Fruit fly (Drosophila melanogaster) whole organism, prepupa: ENCODE measurements around the gene Lsd-1.

Experiments used
- Blimp-1 ChIP-seq: fragments of 200-800 bp; sonication (Bioruptor generic); optimal IDR thresholded peaks from 3 replicates; lab custom pipeline; 2017; ENCODE audit warnings: missing biosample characterization, missing genetic modification characterization, mild to moderate bottlenecking, moderate library complexity, missing genetic modification reagents
- CG10631 ChIP-seq: fragments of 200-800 bp; sonication (Bioruptor generic); optimal IDR thresholded peaks from 2 replicates; lab custom pipeline; 2016; ENCODE audit warnings: missing biosample characterization, missing genetic modification characterization
- CG10669 ChIP-seq: fragments of 200-800 bp; sonication (Bioruptor generic); optimal IDR thresholded peaks from 3 replicates; lab custom pipeline; 2018; ENCODE audit warnings: missing biosample characterization, mild to moderate bottlenecking, missing genetic modification characterization, moderate library complexity
- CG11294 ChIP-seq: fragments of 200-800 bp; sonication (Bioruptor generic); IDR thresholded peaks from 2 replicates; pipeline ENCODE4 v1.3.6; 2022; ENCODE audit warnings: missing biosample characterization, missing genetic modification characterization
- CG11902 ChIP-seq: fragments of 200-800 bp; sonication (Bioruptor generic); optimal IDR thresholded peaks from 3 replicates; lab custom pipeline; 2016; ENCODE audit warnings: missing biosample characterization, missing genetic modification characterization
- CG16779 ChIP-seq: fragments of 200-800 bp; sonication (Bioruptor generic); optimal IDR thresholded peaks from 3 replicates; lab custom pipeline; 2017; ENCODE audit warnings: missing biosample characterization, mild to moderate bottlenecking, missing genetic modification characterization
- CG32006 ChIP-seq: fragments of 200-800 bp; sonication (Bioruptor generic); optimal IDR thresholded peaks from 3 replicates; lab custom pipeline; 2017; ENCODE audit warnings: missing biosample characterization, mild to moderate bottlenecking, missing genetic modification characterization
- CG3919 ChIP-seq: fragments of 200-800 bp; sonication (Bioruptor generic); optimal IDR thresholded peaks from 3 replicates; lab custom pipeline; 2016; ENCODE audit warnings: missing biosample characterization, missing genetic modification characterization
- CG6808 ChIP-seq: fragments of 200-800 bp; sonication (Bioruptor generic); optimal IDR thresholded peaks from 3 replicates; lab custom pipeline; 2017; ENCODE audit warnings: missing biosample characterization, missing genetic modification characterization, mild to moderate bottlenecking, moderate library complexity, missing genetic modification reagents
- CG6854 ChIP-seq: fragments of 200-800 bp; sonication (Bioruptor generic); optimal IDR thresholded peaks from 2 replicates; lab custom pipeline; 2017; ENCODE audit warnings: missing biosample characterization, mild to moderate bottlenecking, missing genetic modification characterization
- CG7368 ChIP-seq: fragments of 200-800 bp; sonication (Bioruptor generic); optimal IDR thresholded peaks from 3 replicates; lab custom pipeline; 2016; ENCODE audit warnings: missing biosample characterization, missing genetic modification characterization
- CG8119 ChIP-seq: fragments of 200-800 bp; sonication (Bioruptor generic); IDR thresholded peaks from 3 replicates; pipeline ENCODE4 v1.3.6; 2022; ENCODE audit warnings: missing biosample characterization, missing genetic modification characterization
- Eip75B ChIP-seq: fragments of 200-800 bp; sonication (Bioruptor generic); optimal IDR thresholded peaks from 3 replicates; lab custom pipeline; 2016; ENCODE audit warnings: missing biosample characterization, missing genetic modification characterization
- Eip78C ChIP-seq: fragments of 200-800 bp; sonication (Bioruptor generic); peaks from one replicate; lab custom pipeline; 2016; ENCODE audit warnings: missing biosample characterization, missing genetic modification characterization
- Eip93F ChIP-seq: fragments of 200-800 bp; sonication (Bioruptor generic); optimal IDR thresholded peaks from 2 replicates; lab custom pipeline; 2016; ENCODE audit warnings: missing biosample characterization, mild to moderate bottlenecking, missing genetic modification characterization
- Ets21C ChIP-seq: fragments of 200-800 bp; sonication (Bioruptor generic); optimal IDR thresholded peaks from 3 replicates; lab custom pipeline; 2016; ENCODE audit warnings: missing biosample characterization, missing genetic modification characterization
- Ets96B ChIP-seq: fragments of 200-800 bp; optimal IDR thresholded peaks from 2 replicates; lab custom pipeline; 2019; ENCODE audit warnings: missing biosample characterization, mild to moderate bottlenecking, missing genetic modification characterization, moderate library complexity
- Hr38 ChIP-seq: sonication (Bioruptor generic); optimal IDR thresholded peaks from 2 replicates; lab custom pipeline; 2016; ENCODE audit warnings: missing biosample characterization, missing genetic modification characterization
- Hr39 ChIP-seq: fragments of 200-800 bp; sonication (Bioruptor generic); optimal IDR thresholded peaks from 2 replicates; lab custom pipeline; 2016; ENCODE audit warnings: missing biosample characterization, missing genetic modification characterization
- Met ChIP-seq: fragments of 200-800 bp; sonication (Bioruptor generic); optimal IDR thresholded peaks from 3 replicates; lab custom pipeline; 2016; ENCODE audit warnings: missing biosample characterization, missing genetic modification characterization
- OdsH ChIP-seq: fragments of 200-800 bp; sonication (Bioruptor generic); optimal IDR thresholded peaks from 3 replicates; lab custom pipeline; 2016; ENCODE audit warnings: missing biosample characterization, missing genetic modification characterization
- Smox ChIP-seq: fragments of 200-800 bp; sonication (Bioruptor generic); optimal IDR thresholded peaks from 3 replicates; lab custom pipeline; 2016; ENCODE audit warnings: missing biosample characterization, missing genetic modification characterization
- Sox14 ChIP-seq: fragments of 200-800 bp; sonication (Bioruptor generic); optimal IDR thresholded peaks from 3 replicates; lab custom pipeline; 2016; ENCODE audit warnings: missing biosample characterization, missing genetic modification characterization
- Sox15 ChIP-seq: fragments of 200-800 bp; sonication (Bioruptor generic); optimal IDR thresholded peaks from 3 replicates; lab custom pipeline; 2016; ENCODE audit warnings: missing biosample characterization, missing genetic modification characterization
- achi ChIP-seq: fragments of 200-800 bp; sonication (Bioruptor generic); optimal IDR thresholded peaks from 3 replicates; lab custom pipeline; 2016; ENCODE audit warnings: missing biosample characterization, missing genetic modification characterization
- acj6 ChIP-seq: fragments of 200-800 bp; sonication (Bioruptor generic); optimal IDR thresholded peaks from 3 replicates; lab custom pipeline; 2016; ENCODE audit warnings: missing biosample characterization, missing genetic modification characterization
- cyc ChIP-seq: fragments of 200-800 bp; sonication (Bioruptor generic); optimal IDR thresholded peaks from 3 replicates; lab custom pipeline; 2016; ENCODE audit warnings: missing biosample characterization, missing genetic modification characterization
- dac ChIP-seq: fragments of 200-800 bp; sonication (Bioruptor generic); optimal IDR thresholded peaks from 2 replicates; lab custom pipeline; 2017; ENCODE audit warnings: missing biosample characterization, mild to moderate bottlenecking, missing genetic modification characterization
- dsx ChIP-seq: fragments of 200-800 bp; optimal IDR thresholded peaks from 3 replicates; lab custom pipeline; 2019; ENCODE audit warnings: missing biosample characterization, mild to moderate bottlenecking, missing genetic modification characterization, moderate library complexity; ENCODE audit not compliant: poor library complexity, severe bottlenecking
- eg ChIP-seq: fragments of 200-800 bp; sonication (Bioruptor generic); IDR thresholded peaks from 3 replicates; pipeline ENCODE4 v1.3.6; 2022; ENCODE audit warnings: missing biosample characterization, missing genetic modification characterization
- esn ChIP-seq: fragments of 200-800 bp; sonication (Bioruptor generic); optimal IDR thresholded peaks from 2 replicates; lab custom pipeline; 2016; ENCODE audit warnings: missing biosample characterization, mild to moderate bottlenecking, missing genetic modification characterization, moderate library complexity
- fd59A ChIP-seq: fragments of 200-800 bp; sonication (Bioruptor generic); optimal IDR thresholded peaks from 2 replicates; lab custom pipeline; 2017; ENCODE audit warnings: missing biosample characterization, mild to moderate bottlenecking, missing genetic modification characterization, missing genetic modification reagents
- fkh ChIP-seq: fragments of 200-800 bp; sonication (Bioruptor generic); optimal IDR thresholded peaks from 3 replicates; lab custom pipeline; 2017; ENCODE audit warnings: missing biosample characterization, mild to moderate bottlenecking, missing genetic modification characterization, moderate library complexity
- pdm3 ChIP-seq: fragments of 200-800 bp; sonication (Bioruptor generic); optimal IDR thresholded peaks from 3 replicates; lab custom pipeline; 2016; ENCODE audit warnings: missing biosample characterization, missing genetic modification characterization
- spab ChIP-seq: fragments of 200-800 bp; sonication (Bioruptor generic); optimal IDR thresholded peaks from 2 replicates; lab custom pipeline; 2017; ENCODE audit warnings: missing biosample characterization, mild to moderate bottlenecking, missing genetic modification characterization, missing genetic modification reagents
- ss ChIP-seq, 2 experiments: fragments of 200-800 bp; sonication (Bioruptor generic); optimal IDR thresholded peaks; 2 replicates in 1 of 2; 3 replicates in 1 of 2; lab custom pipeline; 2017 to 2018; ENCODE audit warnings: mild to moderate bottlenecking in 2 of 2, missing biosample characterization in 2 of 2, missing genetic modification characterization in 2 of 2, moderate library complexity in 1 of 2
- svp ChIP-seq: fragments of 200-800 bp; sonication (Bioruptor generic); peaks from one replicate; lab custom pipeline; 2016; ENCODE audit warnings: missing biosample characterization, missing genetic modification characterization
- topi ChIP-seq: fragments of 200-800 bp; sonication (Bioruptor generic); optimal IDR thresholded peaks from 3 replicates; lab custom pipeline; 2016; ENCODE audit warnings: missing biosample characterization, missing genetic modification characterization
- vri ChIP-seq: fragments of 200-800 bp; sonication (Bioruptor generic); optimal IDR thresholded peaks from 3 replicates; lab custom pipeline; 2016; ENCODE audit warnings: missing biosample characterization, mild to moderate bottlenecking, missing genetic modification characterization

The Lsd-1 gene

dm6 chr3R:23729632-23730471, 33.8 kb upstream of the Lsd-1 start (continued):
- TF ChIP-seq pdm3 (GFP tag; lab: Kevin White, UChicago) (no peak), Hr39 (no peak), fkh (GFP tag; lab: Kevin White, UChicago) (peak; percentile 16), CG6808 (GFP tag; lab: Kevin White, UChicago) (peak; percentile 63), OdsH (no peak), spab (GFP tag; lab: Kevin White, UChicago) (peak; percentile 15), Eip93F (GFP tag; lab: Kevin White, UChicago) (peak; percentile 61), CG11294 (no peak), CG10631 (no peak), ss (GFP tag; optimal IDR thresholded peaks at IDR 0.05; lab: Kevin White, UChicago) (peak; percentile 59 to 67), CG7368 (GFP tag; lab: Kevin White, UChicago) (no peak), Hr38 (GFP tag; lab: Kevin White, UChicago) (no peak), acj6 (GFP tag; lab: Kevin White, UChicago) (no peak), CG8119 (peak; percentile 37; the same call in 2 of the 3 replicates), fd59A (GFP tag; lab: Kevin White, UChicago) (no peak), CG10669 (GFP tag; lab: Kevin White, UChicago) (no peak), esn (GFP tag; lab: Kevin White, UChicago) (peak; percentile 14), Smox (GFP tag; lab: Kevin White, UChicago) (no peak), Ets21C (GFP tag; lab: Kevin White, UChicago) (no peak), CG16779 (tag; lab: Kevin White, UChicago) (peak; percentile 41), Eip78C (GFP tag; lab: Kevin White, UChicago) (peak; percentile 84)

dm6 chr3R:23730472-23730801, 33.2 kb upstream of the Lsd-1 start:
- TF ChIP-seq topi (GFP tag; lab: Kevin White, UChicago): no peak
- TF ChIP-seq CG32006 (GFP tag; lab: Kevin White, UChicago): no peak
- TF ChIP-seq svp: peak; percentile 74
- no peak for TF ChIP-seq cyc (GFP tag; lab: Kevin White, UChicago)
- TF ChIP-seq CG11902: no peak

DNA sequence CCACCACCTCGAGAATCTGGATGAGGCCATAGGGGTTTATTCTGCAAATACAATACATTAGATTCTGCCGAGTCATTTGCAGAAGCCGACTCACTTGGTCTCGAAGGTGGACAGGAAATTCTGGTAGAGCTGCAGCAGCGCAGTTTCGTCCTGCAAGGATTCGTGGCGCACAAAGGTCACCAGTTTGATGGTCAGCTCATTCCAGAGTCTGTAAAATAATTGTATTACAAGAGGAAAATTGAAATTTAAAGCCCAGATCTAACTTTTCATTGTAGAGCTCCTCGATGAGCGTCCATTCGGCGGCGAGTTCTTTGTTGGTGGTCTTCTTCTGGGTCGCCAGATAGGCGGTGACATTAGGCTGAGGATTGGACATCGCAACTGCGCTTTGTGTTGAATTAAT, 31.1 kb upstream of the Lsd-1 start:
- no peak for TF ChIP-seq esn (GFP tag; lab: Kevin White, UChicago)
- no peak for TF ChIP-seq Hr39
- TF ChIP-seq vri: no peak
- no peak for TF ChIP-seq ss (GFP tag; optimal IDR thresholded peaks at IDR 0.05; lab: Kevin White, UChicago)
- TF ChIP-seq Sox15 (GFP tag; lab: Kevin White, UChicago): no peak
- no peak for TF ChIP-seq Met (GFP tag; lab: Kevin White, UChicago)
- TF ChIP-seq Ets96B: no peak
- no peak for TF ChIP-seq CG32006 (GFP tag; lab: Kevin White, UChicago)
- no peak for TF ChIP-seq CG7368 (GFP tag; lab: Kevin White, UChicago)
- no peak for TF ChIP-seq CG10669 (GFP tag; lab: Kevin White, UChicago)
- TF ChIP-seq Blimp-1 (GFP tag; lab: Kevin White, UChicago): no peak
- TF ChIP-seq dac (GFP tag; lab: Kevin White, UChicago): no peak
- no peak for TF ChIP-seq OdsH
- TF ChIP-seq achi: no peak

DNA sequence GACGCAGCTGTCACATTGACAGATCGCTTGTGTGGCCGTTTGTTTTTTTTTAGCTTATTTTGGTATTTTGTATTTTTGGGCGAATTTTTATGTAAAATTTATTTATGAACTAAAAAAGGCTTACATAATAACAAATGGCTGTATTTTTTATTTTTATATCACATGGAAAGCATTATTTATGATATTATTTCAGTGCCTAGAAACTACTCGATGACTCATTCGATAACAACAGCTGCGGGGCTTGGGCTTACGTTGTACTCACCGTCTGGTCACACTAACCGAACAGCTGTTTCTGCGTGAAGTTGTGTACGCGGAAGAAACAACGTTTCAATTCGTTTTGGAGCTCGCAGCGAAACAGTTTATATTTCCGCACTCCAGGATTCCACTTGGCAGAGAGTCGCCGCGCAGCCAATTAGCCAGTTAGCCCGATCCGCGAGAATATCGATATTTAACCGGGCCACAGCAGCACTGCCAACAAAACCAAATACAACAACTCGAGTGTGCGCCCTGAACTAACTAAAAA, 30.6 kb upstream of the Lsd-1 start, which contains the start of the genes Hmgcr and Rpn9:
Gene Hmgcr (plus strand): TSS at position 335 of the 523 bp plus-strand sequence.
Gene Rpn9 (minus strand): TSS at position 473 of the 523 bp plus-strand sequence.
- TF ChIP-seq pdm3 (GFP tag; lab: Kevin White, UChicago) (no peak), vri (peak; percentile 48), eg (GFP tag; lab: Robert Waterston, UW) (peak; percentile 10; the same call in 1 of the 3 replicates), CG11902 (no peak), Eip93F (GFP tag; lab: Kevin White, UChicago) (peak; percentile 52), fkh (GFP tag; lab: Kevin White, UChicago) (peak; percentile 1), dac (GFP tag; lab: Kevin White, UChicago) (no peak), CG3919 (GFP tag; lab: Kevin White, UChicago) (peak; percentile 39), fd59A (GFP tag; lab: Kevin White, UChicago) (no peak), esn (GFP tag; lab: Kevin White, UChicago) (peak; percentile 23), Eip75B (GFP tag; lab: Kevin White, UChicago) (peak; percentile 2), Sox14 (GFP tag; lab: Kevin White, UChicago) (peak; percentile 39), dsx (GFP tag; lab: Kevin White, UChicago) (peak; percentile 11), CG6854 (GFP tag; lab: Kevin White, UChicago) (peak; percentile 22), Eip78C (GFP tag; lab: Kevin White, UChicago) (peak; percentile 69), acj6 (GFP tag; lab: Kevin White, UChicago) (no peak), achi (peak; percentile 100), CG10631 (no peak)
- TF ChIP-seq, all 60 proteins: peak for 12
